Worm (Caenorhabditis elegans): ENCODE data around the gene gpa-18.

DNA sequence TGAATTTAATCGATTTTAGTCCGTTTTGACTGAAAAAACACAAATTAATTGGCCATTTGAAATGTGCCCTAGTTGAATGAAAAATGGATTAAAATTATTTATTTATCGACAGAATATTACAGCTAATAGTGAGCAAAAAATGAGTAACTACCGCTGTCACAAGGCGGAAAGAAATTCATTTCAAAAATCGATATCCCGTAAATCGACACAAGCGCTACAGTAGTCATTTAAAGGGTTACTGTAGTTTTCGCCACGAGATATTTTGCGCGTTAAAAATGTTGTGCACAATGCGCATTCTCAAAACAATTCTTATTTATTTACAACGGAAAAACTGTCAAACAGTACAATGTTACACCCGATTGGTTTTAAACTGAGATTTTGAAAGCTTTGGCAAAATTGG, 15.2 kb upstream of the gpa-18 start:
- TF ChIP-seq him-1 (tag; optimal IDR thresholded peaks at IDR 0.05) (no peak), dao-5 (tag; optimal IDR thresholded peaks at IDR 0.05) (no peak), W03F9.2 (tag; optimal IDR thresholded peaks at IDR 0.05) (no peak)
